Fruit fly (Drosophila melanogaster): ENCODE data around the gene CG32365.

The CG32365 gene

DNA sequence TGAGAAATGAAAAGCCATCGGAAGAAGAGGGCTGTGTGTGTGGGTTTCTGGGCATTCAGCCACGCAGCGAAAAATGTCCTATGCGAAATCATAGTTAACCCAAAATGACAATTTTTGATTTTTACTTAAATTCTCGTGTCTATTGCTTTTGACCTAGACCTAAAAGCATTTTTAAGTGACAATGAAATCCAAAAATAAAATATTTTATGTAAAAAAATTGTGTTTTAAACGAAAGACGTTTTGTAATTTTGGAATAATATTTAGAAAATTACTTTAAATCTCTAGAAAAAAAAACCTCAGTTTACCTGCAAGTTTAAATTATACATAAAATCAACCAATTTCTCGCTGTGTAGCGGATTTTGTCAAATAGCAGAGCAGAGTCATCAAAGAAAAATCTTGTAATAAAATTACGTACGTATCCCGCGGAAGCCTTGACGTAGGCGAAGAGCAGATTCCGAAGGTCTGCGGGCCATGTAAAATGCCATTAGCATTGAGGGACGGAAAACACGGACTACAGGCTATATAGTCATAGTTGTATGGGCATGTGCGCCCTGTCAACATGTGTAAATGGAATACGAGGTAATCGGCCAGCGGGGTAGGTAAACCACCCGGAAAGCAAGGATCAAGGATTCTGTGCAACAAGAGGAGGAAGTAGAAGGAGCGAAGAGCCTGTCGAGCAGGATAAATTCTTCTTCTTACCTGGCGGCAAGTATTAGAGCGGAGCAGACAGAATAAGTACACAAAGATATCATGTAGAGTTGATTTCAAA is 41.0 kb downstream of the CG32365 start (continued):
- TF ChIP-seq CG7368 (GFP tag; optimal IDR thresholded peaks at IDR 0.05) = no peak
- TF ChIP-seq salr (GFP tag; optimal IDR thresholded peaks at IDR 0.05) = peak in 1 of 2 experiments; percentile 32
- TF ChIP-seq dsx (GFP tag; optimal IDR thresholded peaks at IDR 0.05; ENCODE audit: poor library complexity, severe bottlenecking) = no peak
- no peak for TF ChIP-seq Hr38 (GFP tag; optimal IDR thresholded peaks at IDR 0.05)
- no peak for TF ChIP-seq CG11902 (GFP tag; optimal IDR thresholded peaks at IDR 0.05)
- no peak for TF ChIP-seq CG3919 (GFP tag; optimal IDR thresholded peaks at IDR 0.05)
- TF ChIP-seq CG9139 (GFP tag; optimal IDR thresholded peaks at IDR 0.05) = no peak
- TF ChIP-seq eg (GFP tag; IDR thresholded peaks at IDR 0.05) = 0 out of 3 replicates have a peak, but pooled peaks have one; percentile 27
- TF ChIP-seq CG6854 (GFP tag; optimal IDR thresholded peaks at IDR 0.05) = no peak
- TF ChIP-seq OdsH (GFP tag; optimal IDR thresholded peaks at IDR 0.05) = no peak
- TF ChIP-seq Ets96B (tag; optimal IDR thresholded peaks at IDR 0.05) = no peak
- TF ChIP-seq Met (GFP tag; optimal IDR thresholded peaks at IDR 0.05) = no peak
- no peak for TF ChIP-seq CG3032 (tag; optimal IDR thresholded peaks at IDR 0.05)
- TF ChIP-seq Sox14 (GFP tag; optimal IDR thresholded peaks at IDR 0.05) = no peak
- no peak for TF ChIP-seq topi (GFP tag; optimal IDR thresholded peaks at IDR 0.05)
- no peak for TF ChIP-seq CG31627 (GFP tag; optimal IDR thresholded peaks at IDR 0.05)

- TF ChIP-seq Hr39 (GFP tag; optimal IDR thresholded peaks at IDR 0.05) (peak; percentile 3), CG6276 (GFP tag; optimal IDR thresholded peaks at IDR 0.05) (no peak), Met (GFP tag; optimal IDR thresholded peaks at IDR 0.05) (peak; percentile 23), Eip78C (GFP tag) (peak; percentile 29), CG31627 (GFP tag; optimal IDR thresholded peaks at IDR 0.05) (no peak), Ets21C (GFP tag; optimal IDR thresholded peaks at IDR 0.05) (no peak), topi (GFP tag; optimal IDR thresholded peaks at IDR 0.05) (peak; percentile 26), svp (GFP tag) (peak; percentile 72)
Measured at dm6 chr3L:7910916-7911467, 42.1 kb downstream of the CG32365 start.

dm6 chr3L:7911765-7912556 is 43.1 kb downstream of the CG32365 start, which contains the start of the genes pbl and CG8281:
Gene pbl, minus strand, starts transcription at chr3L:7911954.
Gene CG8281, plus strand, starts transcription at chr3L:7912463.
- TF ChIP-seq CG1621 (tag; optimal IDR thresholded peaks at IDR 0.05) = no peak
- TF ChIP-seq CG11762 (GFP tag; optimal IDR thresholded peaks at IDR 0.05; ENCODE audit: insufficient read depth) = no peak
- TF ChIP-seq CG8632 (GFP tag; optimal IDR thresholded peaks at IDR 0.05) = no peak
- TF ChIP-seq eg (GFP tag; IDR thresholded peaks at IDR 0.05) = peak; percentile 69; the same call in 2 of the 3 replicates
- peak; percentile 8 for TF ChIP-seq CG6792 (GFP tag; optimal IDR thresholded peaks at IDR 0.05)
- peak; percentile 76 for TF ChIP-seq Eip78C (GFP tag)
- TF ChIP-seq topi (GFP tag; optimal IDR thresholded peaks at IDR 0.05) = peak; percentile 33
- TF ChIP-seq spab (GFP tag; optimal IDR thresholded peaks at IDR 0.05) = no peak
- peak; percentile 29 for TF ChIP-seq Eip75B (GFP tag; optimal IDR thresholded peaks at IDR 0.05)
- peak; percentile 38 for TF ChIP-seq Sox14 (GFP tag; optimal IDR thresholded peaks at IDR 0.05)
- TF ChIP-seq CG6163 (GFP tag; IDR thresholded peaks at IDR 0.05) = peak; percentile 65; the same call in 2 of the 3 replicates
- peak; percentile 67 for TF ChIP-seq achi (GFP tag; optimal IDR thresholded peaks at IDR 0.05)
- no peak for TF ChIP-seq fkh (GFP tag; optimal IDR thresholded peaks at IDR 0.05)
- peak; percentile 42 for TF ChIP-seq lz (GFP tag; optimal IDR thresholded peaks at IDR 0.05)
- TF ChIP-seq Gug (GFP tag; IDR thresholded peaks at IDR 0.05) = 0 out of 2 replicates have a peak, but pooled peaks have one; percentile 25
- TF ChIP-seq Hr38 (GFP tag; optimal IDR thresholded peaks at IDR 0.05) = no peak
- TF ChIP-seq dsx (GFP tag; optimal IDR thresholded peaks at IDR 0.05; ENCODE audit: poor library complexity, severe bottlenecking) = peak; percentile 87
- peak; percentile 66 for TF ChIP-seq CG8119 (GFP tag; IDR thresholded peaks at IDR 0.05)
- TF ChIP-seq CG32006 (GFP tag; optimal IDR thresholded peaks at IDR 0.05) = peak; percentile 46
- TF ChIP-seq CG34406 (GFP tag; optimal IDR thresholded peaks at IDR 0.05) = peak; percentile 30
- TF ChIP-seq CG10631 (GFP tag; optimal IDR thresholded peaks at IDR 0.05) = no peak
- no peak for TF ChIP-seq Sox102F (GFP tag; optimal IDR thresholded peaks at IDR 0.05)
- TF ChIP-seq vri (GFP tag; optimal IDR thresholded peaks at IDR 0.05) = peak; percentile 29
- peak; percentile 32 for TF ChIP-seq Met (GFP tag; optimal IDR thresholded peaks at IDR 0.05)
- TF ChIP-seq CG6276 (GFP tag; optimal IDR thresholded peaks at IDR 0.05) = no peak
- peak; percentile 62 for TF ChIP-seq Hr39 (GFP tag; optimal IDR thresholded peaks at IDR 0.05)
- no peak for TF ChIP-seq acj6 (GFP tag; optimal IDR thresholded peaks at IDR 0.05)
- peak; percentile 31 for TF ChIP-seq cyc (GFP tag; optimal IDR thresholded peaks at IDR 0.05)
- peak; percentile 22 for TF ChIP-seq CG9139 (GFP tag; optimal IDR thresholded peaks at IDR 0.05)
- no peak for TF ChIP-seq fd85E (GFP tag; optimal IDR thresholded peaks at IDR 0.05)
- peak; percentile 30 for TF ChIP-seq CG3919 (GFP tag; optimal IDR thresholded peaks at IDR 0.05)
- peak; percentile 60 for TF ChIP-seq Hr4 (GFP tag; optimal IDR thresholded peaks at IDR 0.05)
- no peak for TF ChIP-seq net (GFP tag; optimal IDR thresholded peaks at IDR 0.05)
- TF ChIP-seq CG31627 (GFP tag; optimal IDR thresholded peaks at IDR 0.05) = peak; percentile 36
